Worm (Caenorhabditis elegans): Measurements from ENCODE around the gene clec-124.
A peak's percentile ranks its signal among the peaks of the same experiment; 100 is the strongest.
"Not testable (repeated sequence)": the region's sequence is repeated elsewhere in the genome, so short reads cannot be mapped to it uniquely, and the experiment has no call there.

Gene clec-124

DNA sequence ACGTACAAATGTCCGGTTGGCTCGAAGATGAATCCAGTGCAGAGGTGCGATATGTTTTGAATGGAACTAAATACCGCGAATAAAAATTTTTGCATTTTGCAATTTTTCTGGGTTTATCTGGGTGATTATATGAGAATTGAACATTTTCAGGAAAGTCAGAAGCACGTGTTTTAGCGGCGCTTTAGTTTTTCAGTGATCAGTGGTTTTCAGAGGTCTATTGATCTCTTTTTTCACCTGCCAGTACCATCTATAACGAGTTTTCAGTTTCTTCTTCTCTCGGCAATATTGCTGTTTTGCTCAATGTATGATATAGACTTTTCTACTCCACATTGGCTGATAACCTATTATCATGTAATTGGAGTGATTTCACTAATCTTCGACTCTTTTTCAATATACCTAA is 37.6 kb downstream of the clec-124 start, which contains the start of gene sri-63:
sri-63 (plus strand) TSS at position 301 of the 400 bp plus-strand sequence.
- no peak for TF ChIP-seq aly-2 (tag; optimal IDR thresholded peaks at IDR 0.05)
- TF ChIP-seq pha-4 (tag; optimal IDR thresholded peaks at IDR 0.05), result no peak
- no peak for TF ChIP-seq eor-1 (tag; optimal IDR thresholded peaks at IDR 0.05)
- no peak for TF ChIP-seq nhr-12 (tag; optimal IDR thresholded peaks at IDR 0.05)
- TF ChIP-seq mdl-1 (tag; optimal IDR thresholded peaks at IDR 0.05), result no peak
- TF ChIP-seq ceh-28 (tag; optimal IDR thresholded peaks at IDR 0.05), result no peak
- no peak for TF ChIP-seq hmg-11 (tag; optimal IDR thresholded peaks at IDR 0.05)

DNA sequence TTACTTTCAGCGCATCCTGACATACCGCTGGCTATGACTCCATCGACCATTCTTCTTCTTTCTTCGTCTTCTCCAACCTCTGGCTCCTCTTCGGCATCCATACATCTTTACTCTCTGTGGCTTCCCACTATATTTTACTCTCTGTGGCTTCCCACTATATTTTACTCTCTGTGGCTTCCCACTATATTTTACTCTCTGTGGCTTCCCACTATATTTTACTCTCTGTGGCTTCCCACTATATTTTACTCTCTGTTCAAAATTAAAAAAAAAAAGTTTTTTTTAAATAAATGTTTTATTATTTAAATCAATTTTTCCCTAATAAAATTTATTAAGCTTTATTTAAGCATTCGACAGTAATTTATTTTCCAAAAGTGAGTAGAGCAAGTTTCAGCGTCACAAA is 41.0 kb downstream of the clec-124 start, which contains the start of gene F39E9.14:
F39E9.14 (minus strand) TSS at position 101 of the 400 bp plus-strand sequence.
- TF ChIP-seq ztf-11, jun-1, unc-39 (tag; optimal IDR thresholded peaks at IDR 0.05): not testable (repeated sequence)

DNA sequence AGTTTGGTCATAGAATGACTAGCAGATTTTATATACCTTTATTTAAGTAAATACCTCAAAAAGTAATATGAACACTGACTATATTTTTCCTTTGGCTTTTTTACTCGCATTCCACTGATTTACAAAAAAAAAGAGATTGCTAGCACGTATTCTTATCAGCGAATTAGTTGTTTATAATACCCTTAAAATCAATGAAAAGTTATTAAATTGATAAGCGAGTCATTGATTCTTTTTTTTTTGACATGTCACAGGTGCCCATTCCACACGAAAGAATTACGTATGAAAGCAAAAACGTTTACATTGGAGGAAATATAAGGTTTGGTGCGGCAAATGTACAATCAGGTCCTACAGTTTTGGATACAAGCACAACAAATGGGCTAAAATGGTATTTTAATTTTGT is 45.7 kb downstream of the clec-124 start, which contains the start of gene btb-17:
btb-17 (plus strand) TSS at position 213 of the 400 bp plus-strand sequence.
- TF ChIP-seq elt-3 (tag; optimal IDR thresholded peaks at IDR 0.05), result no peak
- peak; percentile 77 for TF ChIP-seq elt-2 (tag; optimal IDR thresholded peaks at IDR 0.05)
- no peak for TF ChIP-seq R02D3.7 (tag; optimal IDR thresholded peaks at IDR 0.05)
- peak; percentile 55 for TF ChIP-seq pqm-1 (tag; optimal IDR thresholded peaks at IDR 0.05)

DNA sequence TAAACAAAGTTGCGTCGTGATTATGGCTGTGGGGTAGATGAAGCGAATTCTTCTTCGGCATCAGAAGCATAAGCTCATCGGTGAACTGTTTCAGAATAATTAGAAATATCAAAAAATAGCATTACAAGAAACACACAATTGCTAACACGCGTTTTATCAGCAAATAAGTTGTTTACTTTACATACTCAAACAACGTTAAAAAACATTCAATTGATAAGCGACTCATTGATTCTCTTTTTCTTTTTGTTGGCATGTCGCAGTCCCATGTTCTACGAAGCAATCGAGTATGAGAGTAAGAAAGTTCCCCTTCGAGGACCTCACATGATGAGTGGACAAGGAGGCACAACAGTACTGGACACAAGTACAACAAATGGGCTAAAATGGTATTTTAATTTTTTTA is 47.1 kb downstream of the clec-124 start, which contains the start of gene btb-16:
btb-16 (plus strand) TSS at position 240 of the 400 bp plus-strand sequence.
- TF ChIP-seq pqm-1 (tag; optimal IDR thresholded peaks at IDR 0.05) (peak; percentile 6), elt-2 (tag; optimal IDR thresholded peaks at IDR 0.05) (peak; percentile 61), ceh-16 (tag; optimal IDR thresholded peaks at IDR 0.05) (no peak), pha-4 (tag; optimal IDR thresholded peaks at IDR 0.05) (peak; percentile 85)

DNA sequence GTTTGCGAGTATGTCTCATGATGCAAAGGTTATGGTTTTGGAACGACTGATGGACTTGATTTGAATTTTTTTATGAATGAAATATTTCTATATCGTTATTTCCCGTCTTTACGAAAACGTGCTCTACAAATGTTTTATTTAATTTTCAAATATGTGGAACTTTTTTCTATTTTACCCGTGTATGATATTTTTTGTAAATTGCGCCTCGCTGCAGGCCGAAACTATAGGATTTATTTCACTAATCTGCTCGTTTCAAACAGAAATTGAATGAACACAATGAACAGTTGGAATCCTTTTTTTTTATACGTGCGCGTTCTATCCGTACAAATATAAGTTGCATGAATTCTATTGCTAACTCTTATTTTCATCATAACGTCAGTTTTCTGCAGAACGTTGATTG is 48.4 kb downstream of the clec-124 start, which contains the start of gene btb-18:
btb-18 (plus strand) TSS at position 301 of the 400 bp plus-strand sequence.
- TF ChIP-seq sea-2 (GFP tag; optimal IDR thresholded peaks at IDR 0.05), result no peak
- TF ChIP-seq nhr-11 (tag; optimal IDR thresholded peaks at IDR 0.05), result no peak
- TF ChIP-seq ceh-28 (tag; optimal IDR thresholded peaks at IDR 0.05), result no peak
- TF ChIP-seq mml-1 (tag; optimal IDR thresholded peaks at IDR 0.05), result no peak
- TF ChIP-seq hmg-11 (tag; optimal IDR thresholded peaks at IDR 0.05), result no peak
- TF ChIP-seq nhr-67 (tag; optimal IDR thresholded peaks at IDR 0.05), result no peak
- TF ChIP-seq nhr-23 (tag; optimal IDR thresholded peaks at IDR 0.05), result no peak
- TF ChIP-seq ama-1 (optimal IDR thresholded peaks at IDR 0.05), result no peak
- TF ChIP-seq mdl-1 (tag; optimal IDR thresholded peaks at IDR 0.05), result no peak
- no peak for TF ChIP-seq zag-1 (tag; optimal IDR thresholded peaks at IDR 0.05)
- TF ChIP-seq ZK546.5 (tag; optimal IDR thresholded peaks at IDR 0.05), result no peak
- no peak for TF ChIP-seq ztf-11 (tag; optimal IDR thresholded peaks at IDR 0.05)
- TF ChIP-seq nhr-76 (tag; optimal IDR thresholded peaks at IDR 0.05), result no peak
- no peak for TF ChIP-seq eor-1 (tag; optimal IDR thresholded peaks at IDR 0.05)
- TF ChIP-seq elt-2 (tag; optimal IDR thresholded peaks at IDR 0.05), result no peak
- TF ChIP-seq tbx-2 (tag; optimal IDR thresholded peaks at IDR 0.05), result no peak
- no peak for TF ChIP-seq fkh-2 (tag; optimal IDR thresholded peaks at IDR 0.05)
- TF ChIP-seq unc-39 (tag; optimal IDR thresholded peaks at IDR 0.05), result no peak
- TF ChIP-seq unc-62 (GFP tag; optimal IDR thresholded peaks at IDR 0.05), result no peak

DNA sequence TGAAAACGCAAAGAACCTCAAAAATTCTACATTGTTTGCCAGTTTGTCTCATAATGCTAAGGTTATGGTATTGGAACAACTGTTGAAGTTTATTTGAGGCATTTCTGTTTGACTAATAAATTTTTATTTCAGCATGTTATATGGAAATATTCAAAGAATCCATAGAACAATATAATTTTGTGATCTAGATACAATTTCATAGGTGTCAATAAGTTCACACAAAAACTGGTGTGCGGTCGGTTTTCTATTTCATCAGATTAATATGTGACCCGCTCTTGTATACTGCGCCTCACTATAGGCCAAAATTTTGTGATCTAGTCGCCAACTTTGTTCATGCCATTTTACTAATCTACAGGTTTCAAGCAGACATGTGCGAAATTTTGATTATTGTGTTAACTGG is 50.0 kb downstream of the clec-124 start, which contains the start of gene btb-22:
btb-22 (plus strand) TSS at position 301 of the 400 bp plus-strand sequence.
- TF ChIP-seq ZK546.5 (tag; optimal IDR thresholded peaks at IDR 0.05), result no peak
- no peak for TF ChIP-seq skn-1 (tag; optimal IDR thresholded peaks at IDR 0.05)
- TF ChIP-seq ztf-4 (tag; optimal IDR thresholded peaks at IDR 0.05), result no peak
- TF ChIP-seq sea-2 (GFP tag; optimal IDR thresholded peaks at IDR 0.05), result no peak
- no peak for TF ChIP-seq mml-1 (tag; optimal IDR thresholded peaks at IDR 0.05)
- no peak for TF ChIP-seq aly-2 (tag; optimal IDR thresholded peaks at IDR 0.05)
- TF ChIP-seq jun-1 (tag; optimal IDR thresholded peaks at IDR 0.05), result no peak
- no peak for TF ChIP-seq ceh-28 (tag; optimal IDR thresholded peaks at IDR 0.05)
- no peak for TF ChIP-seq nhr-12 (tag; optimal IDR thresholded peaks at IDR 0.05)
- TF ChIP-seq nhr-28 (tag; optimal IDR thresholded peaks at IDR 0.05), result no peak
- no peak for TF ChIP-seq ceh-82 (tag; optimal IDR thresholded peaks at IDR 0.05)
- TF ChIP-seq nhr-43 (tag; optimal IDR thresholded peaks at IDR 0.05; ENCODE audit: poor library complexity, severe bottlenecking), result no peak
- TF ChIP-seq elt-3 (tag; optimal IDR thresholded peaks at IDR 0.05), result no peak
- no peak for TF ChIP-seq elt-1 (tag; optimal IDR thresholded peaks at IDR 0.05)
- no peak for TF ChIP-seq nhr-11 (tag; optimal IDR thresholded peaks at IDR 0.05)
- no peak for TF ChIP-seq nhr-23 (tag; optimal IDR thresholded peaks at IDR 0.05)
- no peak for TF ChIP-seq nhr-25 (tag; optimal IDR thresholded peaks at IDR 0.05)
- TF ChIP-seq nhr-237 (tag; optimal IDR thresholded peaks at IDR 0.05), result no peak
- no peak for TF ChIP-seq ceh-16 (tag; optimal IDR thresholded peaks at IDR 0.05)
